Worm (Caenorhabditis elegans) whole organism, L1 larva: ENCODE data around the gene Y57A10A.5.
"Not testable (repeated sequence)": the region's sequence is repeated elsewhere in the genome, so short reads cannot be mapped to it uniquely, and the experiment has no call there.

Experiments used
- C04F5.9 ChIP-seq: sonication (generic microtip); optimal IDR thresholded peaks from 2 replicates; lab custom pipeline; 2016; ENCODE audit warnings: missing genetic modification characterization, missing compliant biosample characterization
- C34B4.2 ChIP-seq: sonication (generic microtip); optimal IDR thresholded peaks from 2 replicates; lab custom pipeline; 2017; ENCODE audit warnings: mild to moderate bottlenecking, missing genetic modification characterization, missing compliant biosample characterization
- F16B12.6 ChIP-seq: fragments of 150-350 bp; optimal IDR thresholded peaks from 2 replicates; lab custom pipeline; 2014; ENCODE audit warnings: missing biosample characterization, missing genetic modification characterization
- Y116A8C.19 ChIP-seq: sonication (generic microtip); optimal IDR thresholded peaks from 2 replicates; lab custom pipeline; 2016; ENCODE audit warnings: missing compliant biosample characterization, missing genetic modification characterization, borderline replicate concordance
- aha-1 ChIP-seq: fragments of 150-350 bp; optimal IDR thresholded peaks from 2 replicates; lab custom pipeline; 2014; ENCODE audit warnings: missing biosample characterization, missing genetic modification characterization
- alr-1 ChIP-seq: fragments of 200-800 bp; sonication (Bioruptor generic); optimal IDR thresholded peaks from 2 replicates; lab custom pipeline; 2018; ENCODE audit warnings: borderline replicate concordance, mild to moderate bottlenecking, missing genetic modification characterization, missing compliant biosample characterization
- aly-2 ChIP-seq: fragments of 150-350 bp; optimal IDR thresholded peaks from 2 replicates; lab custom pipeline; 2014; ENCODE audit warnings: missing biosample characterization, missing genetic modification characterization
- ama-1 ChIP-seq: fragments of 150-350 bp; optimal IDR thresholded peaks from 2 replicates; lab custom pipeline; 2014
- blmp-1 ChIP-seq: fragments of 150-350 bp; optimal IDR thresholded peaks from 2 replicates; lab custom pipeline; 2014; ENCODE audit warnings: missing biosample characterization, missing genetic modification characterization
- ceh-8 ChIP-seq: fragments of 200-800 bp; sonication (Bioruptor generic); optimal IDR thresholded peaks from 2 replicates; lab custom pipeline; 2018; ENCODE audit warnings: mild to moderate bottlenecking, missing genetic modification characterization, moderate library complexity, missing compliant biosample characterization
- ceh-82 ChIP-seq, 3 experiments: fragments of 150-350 bp in 1 of 3; sonication (generic microtip) in 2 of 3; optimal IDR thresholded peaks; 2 replicates each; lab custom pipeline; 2014 to 2017; ENCODE audit warnings: missing biosample characterization in 3 of 3, missing genetic modification characterization in 3 of 3
- ceh-88 ChIP-seq: fragments of 200-800 bp; sonication (Bioruptor generic); IDR thresholded peaks from 2 replicates; pipeline ENCODE4 v1.3.6; 2022; ENCODE audit warnings: missing genetic modification characterization, missing compliant biosample characterization
- ceh-90 ChIP-seq: sonication (generic microtip); optimal IDR thresholded peaks from 2 replicates; lab custom pipeline; 2016; ENCODE audit warnings: missing genetic modification characterization, missing compliant biosample characterization
- dpl-1 ChIP-seq, 3 experiments: fragments of 150-350 bp in 2 of 3; sonication (generic microtip) in 1 of 3; optimal IDR thresholded peaks; 2 replicates each; lab custom pipeline; 2014 to 2017; ENCODE audit warnings: missing biosample characterization in 3 of 3, missing genetic modification characterization in 3 of 3, missing genetic modification reagents in 3 of 3
- dsc-1 ChIP-seq: sonication (generic microtip); optimal IDR thresholded peaks from 2 replicates; lab custom pipeline; 2016; ENCODE audit warnings: mild to moderate bottlenecking, missing genetic modification characterization, missing compliant biosample characterization
- efl-3 ChIP-seq: fragments of 200-800 bp; sonication (Bioruptor generic); optimal IDR thresholded peaks from 2 replicates; lab custom pipeline; 2018; ENCODE audit warnings: mild to moderate bottlenecking, missing genetic modification characterization, missing compliant biosample characterization
- egl-13 ChIP-seq: sonication (generic microtip); optimal IDR thresholded peaks from 2 replicates; lab custom pipeline; 2016; ENCODE audit warnings: missing genotype, missing genetic modification reagents, missing genetic modification characterization, missing compliant biosample characterization
- fkh-10 ChIP-seq: sonication (generic microtip); optimal IDR thresholded peaks from 2 replicates; lab custom pipeline; 2017; ENCODE audit warnings: missing biosample characterization, missing genetic modification reagents, missing genetic modification characterization
- fkh-8 ChIP-seq: sonication (generic microtip); optimal IDR thresholded peaks from 2 replicates; lab custom pipeline; 2016; ENCODE audit warnings: mild to moderate bottlenecking, missing genetic modification characterization, missing compliant biosample characterization
- fos-1 ChIP-seq: fragments of 150-350 bp; optimal IDR thresholded peaks from 2 replicates; lab custom pipeline; 2014; ENCODE audit warnings: missing biosample characterization, missing genetic modification characterization
- hpl-2 ChIP-seq: fragments of 150-350 bp; optimal IDR thresholded peaks from 2 replicates; lab custom pipeline; 2014; ENCODE audit warnings: missing biosample characterization, missing genetic modification reagents, missing genetic modification characterization
- lin-13 ChIP-seq: fragments of 150-350 bp; optimal IDR thresholded peaks from 2 replicates; lab custom pipeline; 2014; ENCODE audit warnings: missing biosample characterization, missing genetic modification reagents, missing genetic modification characterization
- lin-14 ChIP-seq: fragments of 200-800 bp; sonication (Bioruptor generic); optimal IDR thresholded peaks from 2 replicates; lab custom pipeline; 2018; ENCODE audit warnings: mild to moderate bottlenecking, missing genetic modification characterization, moderate library complexity, missing compliant biosample characterization
- lir-3 ChIP-seq: sonication (generic microtip); optimal IDR thresholded peaks from 2 replicates; lab custom pipeline; 2016; ENCODE audit warnings: mild to moderate bottlenecking, missing genetic modification characterization, moderate library complexity, missing compliant biosample characterization; ENCODE audit not compliant: poor library complexity
- mab-9 ChIP-seq: fragments of 200-800 bp; sonication (Bioruptor generic); IDR thresholded peaks from 2 replicates; pipeline ENCODE4 v1.3.6; 2022; ENCODE audit warnings: missing genetic modification reagents, missing genetic modification characterization, missing compliant biosample characterization
- mdl-1 ChIP-seq, 2 experiments: fragments of 150-350 bp; optimal IDR thresholded peaks; 2 replicates each; lab custom pipeline; 2014 to 2017; ENCODE audit warnings: missing biosample characterization in 2 of 2, missing genetic modification characterization in 2 of 2, inconsistent platforms in 1 of 2
- mef-2 ChIP-seq: fragments of 150-350 bp; optimal IDR thresholded peaks from 2 replicates; lab custom pipeline; 2014; ENCODE audit warnings: missing biosample characterization, missing genetic modification characterization
- nhr-12 ChIP-seq: sonication (generic microtip); optimal IDR thresholded peaks from 2 replicates; lab custom pipeline; 2017; ENCODE audit warnings: missing biosample characterization, missing genetic modification characterization
- nhr-19 ChIP-seq: fragments of 200-800 bp; sonication (Bioruptor generic); conservative IDR thresholded peaks from 2 replicates; pipeline ENCODE4 v1.3.6; 2022; ENCODE audit warnings: missing genetic modification characterization, missing compliant biosample characterization
- nhr-28 ChIP-seq: fragments of 150-350 bp; optimal IDR thresholded peaks from 2 replicates; lab custom pipeline; 2014; ENCODE audit warnings: missing biosample characterization, missing genetic modification characterization
- nhr-47 ChIP-seq: sonication (generic microtip); optimal IDR thresholded peaks from 2 replicates; lab custom pipeline; 2016; ENCODE audit warnings: mild to moderate bottlenecking, missing genetic modification characterization, moderate library complexity, missing compliant biosample characterization
- nhr-71 ChIP-seq: sonication (generic microtip); optimal IDR thresholded peaks from 2 replicates; lab custom pipeline; 2016; ENCODE audit warnings: mild to moderate bottlenecking, missing genetic modification characterization, moderate library complexity, missing compliant biosample characterization
- nhr-85 ChIP-seq: sonication (generic microtip); peaks from one replicate; lab custom pipeline; 2016; ENCODE audit warnings: missing genetic modification characterization, inconsistent platforms, missing compliant biosample characterization
- nhr-90 ChIP-seq: sonication (generic microtip); optimal IDR thresholded peaks from 2 replicates; lab custom pipeline; 2016; ENCODE audit warnings: mild to moderate bottlenecking, missing genetic modification characterization, missing compliant biosample characterization; ENCODE audit not compliant: poor library complexity
- pax-3 ChIP-seq: fragments of 200-800 bp; sonication (Bioruptor generic); optimal IDR thresholded peaks from 2 replicates; lab custom pipeline; 2018; ENCODE audit warnings: mild to moderate bottlenecking, missing genetic modification characterization, moderate library complexity, missing compliant biosample characterization
- pqm-1 ChIP-seq: sonication (generic microtip); optimal IDR thresholded peaks from 3 replicates; lab custom pipeline; 2017; ENCODE audit warnings: missing biosample characterization, missing genetic modification characterization
- rnt-1 ChIP-seq: sonication (generic microtip); optimal IDR thresholded peaks from 2 replicates; lab custom pipeline; 2016; ENCODE audit warnings: mild to moderate bottlenecking, missing genetic modification characterization, moderate library complexity, missing compliant biosample characterization
- skn-1 ChIP-seq: fragments of 150-350 bp; optimal IDR thresholded peaks from 2 replicates; lab custom pipeline; 2014; ENCODE audit warnings: missing biosample characterization, missing genetic modification characterization
- snpc-4 ChIP-seq: fragments of 150-350 bp; optimal IDR thresholded peaks from 2 replicates; lab custom pipeline; 2014; ENCODE audit warnings: missing biosample characterization, missing genetic modification characterization
- snu-23 ChIP-seq: sonication (generic microtip); optimal IDR thresholded peaks from 2 replicates; lab custom pipeline; 2016; ENCODE audit warnings: missing genetic modification characterization, missing compliant biosample characterization
- sox-4 ChIP-seq: sonication (generic microtip); optimal IDR thresholded peaks from 2 replicates; lab custom pipeline; 2016; ENCODE audit warnings: missing genetic modification characterization, missing compliant biosample characterization
- sup-37 ChIP-seq: fragments of 200-800 bp; sonication (Bioruptor generic); optimal IDR thresholded peaks from 2 replicates; lab custom pipeline; 2018; ENCODE audit warnings: mild to moderate bottlenecking, missing genetic modification characterization, missing compliant biosample characterization
- swsn-7 ChIP-seq: sonication (generic microtip); optimal IDR thresholded peaks from 2 replicates; lab custom pipeline; 2016; ENCODE audit warnings: missing genetic modification characterization, missing compliant biosample characterization
- tlp-1 ChIP-seq: fragments of 150-350 bp; optimal IDR thresholded peaks from 2 replicates; lab custom pipeline; 2014; ENCODE audit warnings: missing biosample characterization, missing genetic modification characterization
- unc-130 ChIP-seq: fragments of 150-350 bp; optimal IDR thresholded peaks from 2 replicates; lab custom pipeline; 2017; ENCODE audit warnings: missing biosample characterization, missing genetic modification characterization, inconsistent platforms
- unc-62 ChIP-seq: fragments of 150-350 bp; optimal IDR thresholded peaks from 2 replicates; lab custom pipeline; 2014; ENCODE audit warnings: missing biosample characterization, missing genetic modification reagents, missing genetic modification characterization
- unc-86 ChIP-seq: sonication (generic microtip); optimal IDR thresholded peaks from 2 replicates; lab custom pipeline; 2016; ENCODE audit warnings: missing genetic modification characterization, missing compliant biosample characterization
- unc-98 ChIP-seq: fragments of 200-800 bp; sonication (Bioruptor generic); IDR thresholded peaks from 2 replicates; pipeline ENCODE4 v1.3.6; 2022; ENCODE audit warnings: missing genetic modification characterization, missing compliant biosample characterization
- zag-1 ChIP-seq: fragments of 150-350 bp; optimal IDR thresholded peaks from 2 replicates; lab custom pipeline; 2014; ENCODE audit warnings: missing biosample characterization, missing genetic modification characterization
- zip-4 ChIP-seq: fragments of 200-800 bp; sonication (Bioruptor generic); optimal IDR thresholded peaks from 2 replicates; lab custom pipeline; 2018; ENCODE audit warnings: mild to moderate bottlenecking, missing genetic modification characterization, moderate library complexity, missing compliant biosample characterization
- ztf-11 ChIP-seq, 2 experiments: sonication (generic microtip); optimal IDR thresholded peaks; 2 replicates each; lab custom pipeline; 2016 to 2017; ENCODE audit warnings: missing genetic modification characterization in 2 of 2, missing biosample characterization in 1 of 2, missing compliant biosample characterization in 1 of 2

Gene Y57A10A.5

ce11 chrII:12154186-12154585, at the start of gene Y57A10A.5:
Y57A10A.5 (plus strand) TSS chrII:12154486.
- not testable (repeated sequence) for TF ChIP-seq lir-3 (tag; lab: Kevin White, UChicago); ceh-8; tlp-1 (tag; lab: Kevin White, UChicago)

- TF ChIP-seq snu-23 (GFP tag; lab: Kevin White, UChicago): peak; percentile 80
- peak; percentile 62 for TF ChIP-seq mef-2 (tag; lab: Kevin White, UChicago)
- TF ChIP-seq Y116A8C.19 (tag; lab: Kevin White, UChicago): no peak
- TF ChIP-seq dsc-1: peak; percentile 72
- TF ChIP-seq ceh-90: no peak
- TF ChIP-seq nhr-19 (GFP tag; lab: Robert Waterston, UW): peak; percentile 62
- no peak for TF ChIP-seq efl-3
- no peak for TF ChIP-seq unc-62 (GFP tag; lab: Kevin White, UChicago)
- TF ChIP-seq C04F5.9 (tag; lab: Kevin White, UChicago): no peak
- TF ChIP-seq nhr-71 (tag; lab: Kevin White, UChicago): peak; percentile 82
- TF ChIP-seq mdl-1 (tag; optimal IDR thresholded peaks at IDR 0.05; lab: Kevin White, UChicago): peak in 1 of 2 experiments; percentile 29
- TF ChIP-seq fos-1 (tag; lab: Kevin White, UChicago): peak; percentile 53
- TF ChIP-seq ama-1 (lab: Kevin White, UChicago): no peak
- TF ChIP-seq nhr-85 (tag; lab: Kevin White, UChicago): no peak
- TF ChIP-seq C34B4.2 (tag; lab: Kevin White, UChicago): no peak
- TF ChIP-seq ceh-82 (tag; optimal IDR thresholded peaks at IDR 0.05; lab: Kevin White, UChicago): peak; percentile 65 to 90 (median 68)
- peak; percentile 75 for TF ChIP-seq swsn-7 (tag; lab: Kevin White, UChicago)
- no peak for TF ChIP-seq aha-1
- TF ChIP-seq lin-14 (GFP tag; lab: Kevin White, UChicago): peak; percentile 71
- peak; percentile 51 for TF ChIP-seq blmp-1 (tag; lab: Kevin White, UChicago)
- TF ChIP-seq skn-1 (tag; lab: Kevin White, UChicago): peak; percentile 45
- TF ChIP-seq hpl-2 (GFP tag; lab: Kevin White, UChicago): no peak
- TF ChIP-seq ztf-11 (tag; optimal IDR thresholded peaks at IDR 0.05; lab: Kevin White, UChicago): peak in 1 of 2 experiments; percentile 33
- TF ChIP-seq sup-37 (GFP tag; lab: Kevin White, UChicago): no peak
- TF ChIP-seq fkh-8 (tag; lab: Kevin White, UChicago): peak; percentile 85
- peak; percentile 96 to 98 (median 97) for TF ChIP-seq dpl-1 (GFP tag; optimal IDR thresholded peaks at IDR 0.05; lab: Kevin White, UChicago)
- peak; percentile 79 for TF ChIP-seq aly-2 (tag; lab: Kevin White, UChicago)
- TF ChIP-seq nhr-47: peak; percentile 84
- peak; percentile 65 for TF ChIP-seq snpc-4 (tag; lab: Kevin White, UChicago)
- peak; percentile 70 for TF ChIP-seq mab-9 (GFP tag; lab: Robert Waterston, UW)
- TF ChIP-seq pax-3: peak; percentile 34
- peak; percentile 83 for TF ChIP-seq unc-86 (tag; lab: Kevin White, UChicago)
- TF ChIP-seq F16B12.6: peak; percentile 59
- no peak for TF ChIP-seq pqm-1 (tag; lab: Kevin White, UChicago)
- peak; percentile 54 for TF ChIP-seq lin-13
- TF ChIP-seq ceh-88 (GFP tag; lab: Robert Waterston, UW): peak; percentile 42; the same call in 1 of the 2 replicates
- no peak for TF ChIP-seq unc-98 (GFP tag; lab: Robert Waterston, UW)
- TF ChIP-seq nhr-28 (tag; lab: Kevin White, UChicago): no peak
- peak; percentile 79 for TF ChIP-seq rnt-1 (tag; lab: Kevin White, UChicago)
- peak; percentile 46 for TF ChIP-seq nhr-90 (tag; lab: Kevin White, UChicago)
- TF ChIP-seq fkh-10 (GFP tag; lab: Kevin White, UChicago): peak; percentile 50
- peak; percentile 23 for TF ChIP-seq zip-4
- peak; percentile 29 for TF ChIP-seq sox-4 (tag; lab: Kevin White, UChicago)
- TF ChIP-seq zag-1 (tag; lab: Kevin White, UChicago): no peak
- no peak for TF ChIP-seq nhr-12 (tag; lab: Kevin White, UChicago)
- TF ChIP-seq egl-13: peak; percentile 66
- no peak for TF ChIP-seq alr-1 (tag; lab: Kevin White, UChicago)
- TF ChIP-seq unc-130 (tag; lab: Kevin White, UChicago): no peak
These were observed 46.4 kb upstream of the Y57A10A.5 start, which contains the start of gene Y17G7B.18 for ce11 chrII:12107840-12108239. Y17G7B.18 (minus strand) TSS chrII:12107857.
